Worm (Caenorhabditis elegans): ENCODE measurements around the gene T23B12.5.

- no peak for TF ChIP-seq pha-4 (tag; optimal IDR thresholded peaks at IDR 0.05)
- no peak for TF ChIP-seq nhr-11 (tag; optimal IDR thresholded peaks at IDR 0.05)
- no peak for TF ChIP-seq elt-1 (tag; optimal IDR thresholded peaks at IDR 0.05)
- no peak for TF ChIP-seq snpc-4 (tag; optimal IDR thresholded peaks at IDR 0.05)
- no peak for TF ChIP-seq tbx-2 (tag; optimal IDR thresholded peaks at IDR 0.05)
Observed at ce11 chrV:8402392-8402791, 45.4 kb downstream of the T23B12.5 start, which contains the start of gene F52E1.9.
